Fruit fly (Drosophila melanogaster): ENCODE results near the gene CG15561.

The CG15561 gene

DNA sequence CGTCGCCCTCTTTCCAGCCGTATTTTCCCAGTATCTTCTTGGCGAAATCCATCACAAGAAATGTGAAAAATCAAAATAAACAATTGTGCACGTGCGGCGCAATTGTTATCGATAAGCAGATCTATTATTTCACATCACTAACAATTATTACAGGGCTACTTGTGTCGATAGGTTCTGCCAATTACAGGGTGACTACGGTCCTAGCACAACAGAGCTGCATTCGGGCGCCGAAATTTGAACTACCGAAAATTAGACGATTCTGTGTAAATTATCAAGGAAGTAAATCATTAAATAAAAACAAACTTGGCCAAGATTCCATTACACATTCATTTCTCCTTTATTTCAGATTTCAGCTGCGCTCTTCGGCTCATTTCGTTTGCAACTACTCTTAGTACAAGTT is at the start of gene CG15561 (continued):
- TF ChIP-seq CG3407 (GFP tag; optimal IDR thresholded peaks at IDR 0.05): peak; percentile 49
- no peak for TF ChIP-seq Hand (GFP tag; optimal IDR thresholded peaks at IDR 0.05)
- no peak for TF ChIP-seq CG2889 (GFP tag; IDR thresholded peaks at IDR 0.05)
- no peak for TF ChIP-seq CG7372 (GFP tag; IDR thresholded peaks at IDR 0.05)
- no peak for TF ChIP-seq CG1024 (GFP tag; IDR thresholded peaks at IDR 0.05)
- TF ChIP-seq CG8944 (GFP tag; optimal IDR thresholded peaks at IDR 0.05): peak; percentile 0
- TF ChIP-seq Xrp1 (GFP tag; IDR thresholded peaks at IDR 0.05): no peak
- no peak for TF ChIP-seq CG15011 (GFP tag; optimal IDR thresholded peaks at IDR 0.05)
- TF ChIP-seq Mrtf (GFP tag; IDR thresholded peaks at IDR 0.05): no peak
- TF ChIP-seq luna (GFP tag; optimal IDR thresholded peaks at IDR 0.05): no peak
- peak; percentile 87 for TF ChIP-seq gro (GFP tag; optimal IDR thresholded peaks at IDR 0.05)
- no peak for TF ChIP-seq ab (GFP tag; optimal IDR thresholded peaks at IDR 0.05)
- no peak for TF ChIP-seq BtbVII (GFP tag; optimal IDR thresholded peaks at IDR 0.05)
- no peak for TF ChIP-seq cg (GFP tag; optimal IDR thresholded peaks at IDR 0.05)
- no peak for TF ChIP-seq knrl (GFP tag; IDR thresholded peaks at IDR 0.05; ENCODE audit: partially characterized antibody)
- TF ChIP-seq CG5180 (GFP tag; optimal IDR thresholded peaks at IDR 0.05): no peak
- no peak for TF ChIP-seq seq (GFP tag; IDR thresholded peaks at IDR 0.05)
- no peak for TF ChIP-seq Lpt (GFP tag; optimal IDR thresholded peaks at IDR 0.05)
- peak; percentile 41 for TF ChIP-seq CG12071 (GFP tag; optimal IDR thresholded peaks at IDR 0.05)

DNA sequence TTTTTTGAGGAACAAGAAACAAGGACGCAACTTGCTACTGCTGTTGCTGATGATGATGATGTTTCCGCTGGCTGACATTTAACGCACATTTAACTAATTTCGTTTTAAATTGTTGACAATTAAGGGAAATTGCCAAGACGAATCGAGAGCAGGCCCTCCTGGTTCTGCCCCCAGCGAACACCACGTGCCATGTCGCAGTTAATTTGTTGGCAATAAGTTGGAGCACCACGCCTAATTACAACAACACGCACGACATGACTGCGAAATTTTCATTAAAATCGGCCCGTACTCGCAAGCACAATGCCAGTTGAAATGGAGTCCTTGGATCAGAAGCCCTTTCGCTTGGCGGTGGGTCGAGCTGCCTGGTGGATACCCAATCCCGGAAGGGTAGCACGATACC is 49.7 kb upstream of the CG15561 start, which contains the start of gene ppk24:
ppk24 (plus strand) TSS at position 301 of the 400 bp plus-strand sequence.
- TF ChIP-seq C15 (GFP tag; IDR thresholded peaks at IDR 0.05) (no peak), Med (GFP tag) (peak; percentile 17), eve (GFP tag; optimal IDR thresholded peaks at IDR 0.05) (no peak), CG1832 (GFP tag; optimal IDR thresholded peaks at IDR 0.05) (no peak)

DNA sequence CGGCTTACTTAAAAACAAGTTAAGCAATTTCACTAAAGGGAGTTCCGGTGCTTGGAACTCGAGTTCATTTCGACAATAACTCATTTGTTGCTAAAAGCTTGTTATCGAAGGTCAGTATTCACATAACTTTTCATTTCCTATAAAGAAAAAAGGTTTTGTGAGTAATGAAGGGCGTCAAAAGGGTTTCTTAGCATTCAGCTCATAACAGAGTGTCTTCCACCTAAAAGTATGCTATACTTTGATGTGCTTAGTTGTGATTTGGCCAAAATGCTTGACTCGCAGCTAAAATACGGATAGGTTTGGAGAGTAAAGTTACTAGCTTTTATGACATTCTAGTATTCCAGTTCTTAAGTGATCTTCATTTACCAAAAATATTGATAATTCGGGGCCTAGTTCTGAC is 48.2 kb upstream of the CG15561 start:
- TF ChIP-seq NK7.1 (GFP tag; optimal IDR thresholded peaks at IDR 0.05): no peak
- TF ChIP-seq gro (GFP tag; optimal IDR thresholded peaks at IDR 0.05): no peak
- no peak for TF ChIP-seq Bteb2 (GFP tag; optimal IDR thresholded peaks at IDR 0.05)
- TF ChIP-seq B-H2 (GFP tag; optimal IDR thresholded peaks at IDR 0.05): no peak
- TF ChIP-seq Atf-2 (GFP tag; optimal IDR thresholded peaks at IDR 0.05): no peak
- no peak for TF ChIP-seq maf-S (GFP tag; optimal IDR thresholded peaks at IDR 0.05)
- TF ChIP-seq dysf (GFP tag; IDR thresholded peaks at IDR 0.05): no peak
- no peak for TF ChIP-seq Meics (GFP tag; optimal IDR thresholded peaks at IDR 0.05)
- TF ChIP-seq CG1024 (GFP tag; IDR thresholded peaks at IDR 0.05): no peak
- no peak for TF ChIP-seq CG31365 (tag; optimal IDR thresholded peaks at IDR 0.05)
- TF ChIP-seq CG8281 (tag; optimal IDR thresholded peaks at IDR 0.05): peak; percentile 2
- TF ChIP-seq CG9876 (GFP tag; optimal IDR thresholded peaks at IDR 0.05): no peak
- no peak for TF ChIP-seq CG7271 (tag; optimal IDR thresholded peaks at IDR 0.05)
- no peak for TF ChIP-seq tup (GFP tag; optimal IDR thresholded peaks at IDR 0.05)
- peak; percentile 6; the same call in 1 of the 2 replicates for TF ChIP-seq CG32532 (GFP tag; IDR thresholded peaks at IDR 0.05)
- TF ChIP-seq stwl (tag; optimal IDR thresholded peaks at IDR 0.05): peak; percentile 85
- no peak for TF ChIP-seq sob (GFP tag; IDR thresholded peaks at IDR 0.05)
- no peak for TF ChIP-seq CG4617 (GFP tag; optimal IDR thresholded peaks at IDR 0.05; ENCODE audit: borderline replicate concordance)
- TF ChIP-seq sim (GFP tag; IDR thresholded peaks at IDR 0.05): no peak
- no peak for TF ChIP-seq tx (GFP tag; optimal IDR thresholded peaks at IDR 0.05)
- no peak for TF ChIP-seq sisA (GFP tag; IDR thresholded peaks at IDR 0.05)
- no peak for TF ChIP-seq ems (GFP tag; optimal IDR thresholded peaks at IDR 0.05)
- TF ChIP-seq CG5180 (GFP tag; optimal IDR thresholded peaks at IDR 0.05): no peak
- TF ChIP-seq CG17802 (tag; optimal IDR thresholded peaks at IDR 0.05): no peak
- TF ChIP-seq CG11093 (GFP tag; IDR thresholded peaks at IDR 0.05): no peak
- no peak for TF ChIP-seq Taf1 (GFP tag; IDR thresholded peaks at IDR 0.05)
- TF ChIP-seq CG15514 (GFP tag; optimal IDR thresholded peaks at IDR 0.05): peak; percentile 63
- no peak for TF ChIP-seq Atf6 (GFP tag; IDR thresholded peaks at IDR 0.05)
- no peak for TF ChIP-seq MTF-1 (GFP tag; optimal IDR thresholded peaks at IDR 0.05; ENCODE audit: borderline replicate concordance)
- no peak for TF ChIP-seq CG6854 (GFP tag; optimal IDR thresholded peaks at IDR 0.05)
